Fruit fly (Drosophila melanogaster): ENCODE measurements around the gene Galt.

dm6 chr2L:6656264-6656676 is 11.6 kb downstream of the Galt start, which contains the start of gene CG31633:
- TF ChIP-seq CG32006 (GFP tag; optimal IDR thresholded peaks at IDR 0.05), result no peak
- TF ChIP-seq esn (GFP tag; optimal IDR thresholded peaks at IDR 0.05), result no peak
- TF ChIP-seq CG16779 (tag; optimal IDR thresholded peaks at IDR 0.05), result no peak
- no peak for TF ChIP-seq CG15336 (GFP tag; IDR thresholded peaks at IDR 0.05)

All from whole organism, prepupa.